Worm (Caenorhabditis elegans): ENCODE data around the gene clec-234.

ce11 chrV:16429940-16430339 is 3.4 kb downstream of the clec-234 start, which contains the start of gene str-73:
- TF ChIP-seq nhr-11 (tag; optimal IDR thresholded peaks at IDR 0.05) (no peak), blmp-1 (tag; optimal IDR thresholded peaks at IDR 0.05; ENCODE audit: insufficient read depth) (no peak), ama-1 (optimal IDR thresholded peaks at IDR 0.05) (no peak), fos-1 (tag; optimal IDR thresholded peaks at IDR 0.05) (no peak), elt-3 (tag; optimal IDR thresholded peaks at IDR 0.05) (no peak), nhr-12 (tag; optimal IDR thresholded peaks at IDR 0.05) (no peak), mdl-1 (tag; optimal IDR thresholded peaks at IDR 0.05) (no peak)
